Fruit fly (Drosophila melanogaster): ENCODE results near the gene Pbp95.

- TF ChIP-seq Sin3A (optimal IDR thresholded peaks at IDR 0.05) (no peak), Myc (optimal IDR thresholded peaks at IDR 0.05) (no peak), h (optimal IDR thresholded peaks at IDR 0.05) (no peak)
These were observed 43.9 kb upstream of the Pbp95 start for dm6 chr3R:7969702-7970175.

Data from Kc167 (cell line).